Worm (Caenorhabditis elegans): ENCODE measurements around the gene T05C1.5.

DNA sequence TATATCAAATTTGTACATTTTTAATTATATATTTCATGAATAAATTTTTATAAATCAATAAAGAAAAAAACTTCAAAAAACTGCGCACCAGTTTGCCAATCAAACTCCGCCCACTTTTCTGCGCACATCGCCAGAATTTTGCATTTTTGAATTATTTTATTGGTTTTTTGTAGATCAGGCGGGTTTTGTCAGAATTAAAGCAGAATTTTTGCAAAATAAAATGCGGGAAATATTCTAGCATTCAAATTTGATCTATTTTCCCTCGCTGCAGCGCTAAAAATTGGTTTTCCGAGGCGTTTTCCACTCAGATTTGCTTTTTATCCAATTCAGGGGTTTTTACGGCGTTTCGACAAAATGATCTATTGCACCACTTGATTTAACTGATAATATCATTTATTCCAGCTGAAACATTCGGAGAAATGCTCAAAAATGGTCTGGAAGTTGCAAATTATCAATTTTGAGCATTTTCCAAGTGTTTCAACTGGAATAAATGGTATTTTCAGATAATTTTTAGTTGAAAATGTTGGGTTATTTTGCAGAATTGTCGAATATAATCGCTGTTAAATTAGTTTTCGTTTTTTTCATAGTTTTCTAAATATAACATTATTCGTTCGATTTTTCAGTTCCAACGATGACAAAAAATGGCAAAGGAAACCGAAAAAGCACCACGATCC, 19.5 kb downstream of the T05C1.5 start, which contains the start of gene W06B4.1:
- no peak for TF ChIP-seq egl-27 (tag; optimal IDR thresholded peaks at IDR 0.05)
- no peak for TF ChIP-seq ztf-11 (tag; optimal IDR thresholded peaks at IDR 0.05)
- no peak for TF ChIP-seq nhr-76 (tag; optimal IDR thresholded peaks at IDR 0.05)
- TF ChIP-seq lsy-2 (tag; optimal IDR thresholded peaks at IDR 0.05) = no peak
- TF ChIP-seq zfp-2 (tag; optimal IDR thresholded peaks at IDR 0.05) = no peak
- TF ChIP-seq nhr-28 (tag; optimal IDR thresholded peaks at IDR 0.05) = no peak
- no peak for TF ChIP-seq aly-2 (tag; optimal IDR thresholded peaks at IDR 0.05)
- no peak for TF ChIP-seq nhr-25 (tag; optimal IDR thresholded peaks at IDR 0.05; ENCODE audit: borderline replicate concordance, insufficient read depth)
- TF ChIP-seq lin-1 (GFP tag; IDR thresholded peaks at IDR 0.05) = no peak
- TF ChIP-seq dpl-1 (GFP tag; optimal IDR thresholded peaks at IDR 0.05) = no peak
- no peak for TF ChIP-seq unc-39 (tag; optimal IDR thresholded peaks at IDR 0.05)
- TF ChIP-seq lin-29 (GFP tag; IDR thresholded peaks at IDR 0.05) = no peak
- no peak for TF ChIP-seq php-3 (GFP tag; IDR thresholded peaks at IDR 0.05)

Measured in whole organism, L4 larva.